Fruit fly (Drosophila melanogaster): Measurements from ENCODE around the gene CG42594.

CG42594 gene

DNA sequence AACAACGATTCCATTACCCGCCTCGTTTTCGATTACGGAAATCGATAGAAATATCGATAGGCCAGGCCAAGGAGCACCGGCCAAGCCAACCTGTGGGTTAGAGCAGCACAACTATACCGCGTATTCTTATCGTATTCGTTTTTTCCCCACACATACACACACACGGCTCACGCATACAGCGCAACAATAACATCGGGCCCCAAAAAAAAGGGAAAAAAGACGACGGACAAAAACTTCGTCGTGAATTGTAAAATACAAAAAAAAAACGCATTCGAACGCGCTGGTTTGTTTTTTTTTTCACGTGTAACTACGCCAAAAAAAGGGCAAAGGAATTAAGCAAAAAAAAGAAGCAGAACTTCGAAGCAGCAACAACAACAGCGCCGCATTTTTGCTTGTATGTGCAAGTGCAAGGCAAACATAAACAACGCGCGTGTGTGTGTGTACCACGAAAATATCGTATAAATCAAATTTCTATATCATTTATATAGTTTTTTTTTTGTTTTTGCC, 68.3 kb downstream of the CG42594 start, which contains the start of gene CG32772 (continued):
- peak; percentile 89 for TF ChIP-seq CG32006 (GFP tag; optimal IDR thresholded peaks at IDR 0.05)
- TF ChIP-seq Hr38 (GFP tag; optimal IDR thresholded peaks at IDR 0.05) = peak; percentile 48
- peak; percentile 91 for TF ChIP-seq OdsH (GFP tag; optimal IDR thresholded peaks at IDR 0.05)
- peak; percentile 100 for TF ChIP-seq ss (GFP tag; optimal IDR thresholded peaks at IDR 0.05)
- TF ChIP-seq lz (GFP tag; optimal IDR thresholded peaks at IDR 0.05) = peak; percentile 86
- TF ChIP-seq dsx (GFP tag; optimal IDR thresholded peaks at IDR 0.05; ENCODE audit: poor library complexity, severe bottlenecking) = peak; percentile 95
- peak; percentile 95 for TF ChIP-seq achi (GFP tag; optimal IDR thresholded peaks at IDR 0.05)
- TF ChIP-seq CG16779 (tag; optimal IDR thresholded peaks at IDR 0.05) = peak; percentile 99
- TF ChIP-seq esn (GFP tag; optimal IDR thresholded peaks at IDR 0.05) = peak; percentile 91
- peak; percentile 97 for TF ChIP-seq vri (GFP tag; optimal IDR thresholded peaks at IDR 0.05)
- peak; percentile 99 for TF ChIP-seq CG6163 (GFP tag; IDR thresholded peaks at IDR 0.05)
- peak; percentile 95 for TF ChIP-seq CG15336 (GFP tag; IDR thresholded peaks at IDR 0.05)
- peak; percentile 79 for TF ChIP-seq Hr4 (GFP tag; optimal IDR thresholded peaks at IDR 0.05)
- peak; percentile 94 for TF ChIP-seq CG6792 (GFP tag; optimal IDR thresholded peaks at IDR 0.05)
- TF ChIP-seq cyc (GFP tag; optimal IDR thresholded peaks at IDR 0.05) = peak; percentile 82
- peak; percentile 100 for TF ChIP-seq CG9139 (GFP tag; optimal IDR thresholded peaks at IDR 0.05)
- peak; percentile 97 for TF ChIP-seq pdm3 (GFP tag; optimal IDR thresholded peaks at IDR 0.05)
- peak; percentile 99 for TF ChIP-seq CG34406 (GFP tag; optimal IDR thresholded peaks at IDR 0.05)
- peak; percentile 97 for TF ChIP-seq CG3032 (tag; optimal IDR thresholded peaks at IDR 0.05)
- TF ChIP-seq CG11762 (GFP tag; optimal IDR thresholded peaks at IDR 0.05; ENCODE audit: insufficient read depth) = peak; percentile 96
- TF ChIP-seq CG1621 (tag; optimal IDR thresholded peaks at IDR 0.05) = peak; percentile 99
- peak; percentile 93 for TF ChIP-seq fd85E (GFP tag; optimal IDR thresholded peaks at IDR 0.05)
- peak; percentile 99 for TF ChIP-seq dac (GFP tag; optimal IDR thresholded peaks at IDR 0.05)
- peak; percentile 99 for TF ChIP-seq CG6276 (GFP tag; optimal IDR thresholded peaks at IDR 0.05)
- peak; percentile 87 for TF ChIP-seq svp (GFP tag)

DNA sequence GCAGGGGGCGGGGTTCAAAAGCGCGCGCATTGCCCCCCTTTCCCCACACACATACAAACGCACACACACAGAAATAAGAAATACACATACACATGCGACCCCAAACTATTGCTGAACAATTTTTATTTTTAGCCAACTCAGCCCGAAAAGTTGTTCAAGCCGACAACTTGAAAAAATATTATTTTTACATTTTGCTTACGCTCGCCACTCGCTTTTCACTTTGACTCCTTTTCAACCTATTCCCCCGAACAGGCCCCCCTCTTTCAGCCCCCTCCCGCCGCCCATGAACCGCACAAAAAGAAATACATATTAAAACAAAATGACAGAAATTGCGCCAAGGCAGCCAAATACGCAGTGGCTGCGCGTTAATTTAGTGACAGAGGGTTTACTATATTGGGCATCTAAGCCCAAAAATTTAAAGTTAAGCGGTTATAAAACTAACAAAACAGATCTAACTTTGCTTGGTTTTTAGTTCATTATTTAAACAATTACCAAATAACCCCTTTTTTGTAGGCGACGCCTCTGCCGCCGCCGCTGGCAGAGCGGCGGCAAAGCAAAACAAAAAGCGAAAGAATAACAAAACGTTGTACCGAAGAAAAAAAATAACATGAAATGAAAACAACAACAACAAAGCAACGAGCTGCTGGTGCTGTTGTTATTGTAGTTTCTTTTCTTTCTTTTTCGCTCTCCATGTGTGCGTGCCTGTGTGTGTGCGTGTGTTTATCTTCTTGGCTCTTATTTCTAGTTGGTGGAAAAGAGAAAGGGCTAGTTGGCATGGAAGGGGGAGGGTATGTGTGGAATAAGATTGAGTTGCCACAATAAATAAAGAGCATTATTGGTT, 69.5 kb downstream of the CG42594 start:
- TF ChIP-seq CG15336 (GFP tag; IDR thresholded peaks at IDR 0.05) (peak; percentile 100), ss (GFP tag; optimal IDR thresholded peaks at IDR 0.05) (peak; percentile 100), OdsH (GFP tag; optimal IDR thresholded peaks at IDR 0.05) (peak; percentile 100), CG3032 (tag; optimal IDR thresholded peaks at IDR 0.05) (peak; percentile 100), CG6163 (GFP tag; IDR thresholded peaks at IDR 0.05) (peak; percentile 100), Eip75B (GFP tag; optimal IDR thresholded peaks at IDR 0.05) (peak; percentile 100), salr (GFP tag; optimal IDR thresholded peaks at IDR 0.05) (peak; percentile 100), spab (GFP tag; optimal IDR thresholded peaks at IDR 0.05) (peak; percentile 100), acj6 (GFP tag; optimal IDR thresholded peaks at IDR 0.05) (peak; percentile 100), CG11294 (GFP tag; IDR thresholded peaks at IDR 0.05) (peak; percentile 99), esn (GFP tag; optimal IDR thresholded peaks at IDR 0.05) (peak; percentile 100), topi (GFP tag; optimal IDR thresholded peaks at IDR 0.05) (peak; percentile 100), vri (GFP tag; optimal IDR thresholded peaks at IDR 0.05) (peak; percentile 100), Eip93F (GFP tag; optimal IDR thresholded peaks at IDR 0.05) (peak; percentile 100), Hr39 (GFP tag; optimal IDR thresholded peaks at IDR 0.05) (peak; percentile 100), CG6854 (GFP tag; optimal IDR thresholded peaks at IDR 0.05) (peak; percentile 100), CG8632 (GFP tag; optimal IDR thresholded peaks at IDR 0.05) (peak; percentile 100), CG32006 (GFP tag; optimal IDR thresholded peaks at IDR 0.05) (peak; percentile 100), CG6792 (GFP tag; optimal IDR thresholded peaks at IDR 0.05) (peak; percentile 100), svp (GFP tag) (peak; percentile 100), net (GFP tag; optimal IDR thresholded peaks at IDR 0.05) (peak; percentile 100), eg (GFP tag; IDR thresholded peaks at IDR 0.05) (peak; percentile 100), Sox14 (GFP tag; optimal IDR thresholded peaks at IDR 0.05) (peak; percentile 100), lz (GFP tag; optimal IDR thresholded peaks at IDR 0.05) (peak; percentile 100), pdm3 (GFP tag; optimal IDR thresholded peaks at IDR 0.05) (peak; percentile 100), dac (GFP tag; optimal IDR thresholded peaks at IDR 0.05) (peak; percentile 100), CG6276 (GFP tag; optimal IDR thresholded peaks at IDR 0.05) (peak; percentile 100), fkh (GFP tag; optimal IDR thresholded peaks at IDR 0.05) (peak; percentile 97), CG11762 (GFP tag; optimal IDR thresholded peaks at IDR 0.05; ENCODE audit: insufficient read depth) (peak; percentile 100), Gug (GFP tag; IDR thresholded peaks at IDR 0.05) (peak; percentile 100), Hr4 (GFP tag; optimal IDR thresholded peaks at IDR 0.05) (peak; percentile 100), Sox15 (GFP tag; optimal IDR thresholded peaks at IDR 0.05) (peak; percentile 100), CG4318 (GFP tag; optimal IDR thresholded peaks at IDR 0.05) (peak; percentile 100), Lpt (GFP tag; optimal IDR thresholded peaks at IDR 0.05) (peak; percentile 100), CG10631 (GFP tag; optimal IDR thresholded peaks at IDR 0.05) (peak; percentile 100), fd85E (GFP tag; optimal IDR thresholded peaks at IDR 0.05) (peak; percentile 99)

Measured in whole organism, prepupa.